Worm (Caenorhabditis elegans) whole organism, young adult: Measurements from ENCODE around the gene Y49F6B.8.

Experiments
- B0019.2 ChIP-seq: fragments of 200-800 bp; sonication (Bioruptor generic); conservative IDR thresholded peaks from 2 replicates; pipeline ENCODE4 v1.3.6; 2022; ENCODE audit warnings: missing genetic modification reagents, missing genetic modification characterization, missing compliant biosample characterization
- B0035.1 ChIP-seq: sonication (generic microtip); optimal IDR thresholded peaks from 2 replicates; lab custom pipeline; 2016; ENCODE audit warnings: missing genetic modification characterization, mild to moderate bottlenecking, missing compliant biosample characterization, missing genotype, missing genetic modification reagents
- B0336.3 ChIP-seq: fragments of 200-800 bp; sonication (Bioruptor generic); IDR thresholded peaks from 2 replicates; pipeline ENCODE4 v1.3.6; 2022; ENCODE audit warnings: missing genetic modification characterization, missing compliant biosample characterization
- C17E4.6 ChIP-seq: fragments of 200-800 bp; sonication (Bioruptor generic); IDR thresholded peaks from 2 replicates; pipeline ENCODE4 v1.3.6; 2022; ENCODE audit warnings: missing genetic modification reagents, missing genetic modification characterization, missing compliant biosample characterization
- F10E7.11 ChIP-seq: sonication (generic microtip); optimal IDR thresholded peaks from 2 replicates; lab custom pipeline; 2017; ENCODE audit warnings: mild to moderate bottlenecking, missing genetic modification characterization, moderate library complexity, missing compliant biosample characterization
- F33H1.4 ChIP-seq: fragments of 200-800 bp; sonication (Bioruptor generic); IDR thresholded peaks from 2 replicates; pipeline ENCODE4 v1.3.6; 2022; ENCODE audit warnings: missing genetic modification reagents, missing genetic modification characterization, missing compliant biosample characterization
- F37B4.10 ChIP-seq: fragments of 200-800 bp; sonication (Bioruptor generic); IDR thresholded peaks from 2 replicates; pipeline ENCODE4 v1.3.6; 2022; ENCODE audit warnings: missing genetic modification characterization, missing compliant biosample characterization
- F57A8.1 ChIP-seq: fragments of 200-800 bp; sonication (Bioruptor generic); optimal IDR thresholded peaks from 2 replicates; lab custom pipeline; 2018; ENCODE audit warnings: mild to moderate bottlenecking, missing genetic modification characterization, moderate library complexity, missing compliant biosample characterization
- K11D2.4 ChIP-seq: fragments of 200-800 bp; sonication (Bioruptor generic); IDR thresholded peaks from 2 replicates; pipeline ENCODE4 v1.3.6; 2022; ENCODE audit warnings: missing genetic modification reagents, missing genetic modification characterization, missing compliant biosample characterization
- T26A5.8 ChIP-seq: sonication (generic microtip); optimal IDR thresholded peaks from 2 replicates; lab custom pipeline; 2016; ENCODE audit warnings: missing genetic modification characterization, missing compliant biosample characterization
- Y53G8AR.9 ChIP-seq: fragments of 200-800 bp; sonication (Bioruptor generic); conservative IDR thresholded peaks from 2 replicates; pipeline ENCODE4 v1.3.6; 2022; ENCODE audit warnings: missing genetic modification reagents, missing genetic modification characterization, missing compliant biosample characterization
- Y67H2A.10 ChIP-seq: fragments of 200-800 bp; sonication (Bioruptor generic); conservative IDR thresholded peaks from 2 replicates; pipeline ENCODE4 v1.3.6; 2022; ENCODE audit warnings: missing genetic modification reagents, missing genetic modification characterization, missing compliant biosample characterization
- Y79H2A.3 ChIP-seq: fragments of 200-800 bp; sonication (Bioruptor generic); conservative IDR thresholded peaks from 2 replicates; pipeline ENCODE4 v1.3.6; 2022; ENCODE audit warnings: missing genetic modification reagents, missing genetic modification characterization, missing compliant biosample characterization
- aptf-3 ChIP-seq: fragments of 200-800 bp; sonication (Bioruptor generic); IDR thresholded peaks from 2 replicates; pipeline ENCODE4 v1.3.6; 2022; ENCODE audit warnings: missing genetic modification characterization, missing compliant biosample characterization
- athp-1 ChIP-seq: sonication (generic microtip); optimal IDR thresholded peaks from 2 replicates; lab custom pipeline; 2017; ENCODE audit warnings: mild to moderate bottlenecking, missing genetic modification characterization, missing compliant biosample characterization
- bed-1 ChIP-seq: fragments of 200-800 bp; sonication (Bioruptor generic); IDR thresholded peaks from 2 replicates; pipeline ENCODE4 v1.3.6; 2022; ENCODE audit warnings: missing genetic modification reagents, missing genetic modification characterization, missing compliant biosample characterization
- ccch-3 ChIP-seq: fragments of 200-800 bp; sonication (Bioruptor generic); optimal IDR thresholded peaks from 2 replicates; lab custom pipeline; 2018; ENCODE audit warnings: mild to moderate bottlenecking, missing genetic modification characterization, missing compliant biosample characterization
- ceh-27 ChIP-seq: fragments of 200-800 bp; sonication (Bioruptor generic); optimal IDR thresholded peaks from 2 replicates; lab custom pipeline; 2018; ENCODE audit warnings: mild to moderate bottlenecking, missing genetic modification characterization, moderate library complexity, missing compliant biosample characterization
- ceh-91 ChIP-seq: fragments of 200-800 bp; sonication (Bioruptor generic); IDR thresholded peaks from 2 replicates; pipeline ENCODE4 v1.3.6; 2022; ENCODE audit warnings: missing genetic modification reagents, missing genetic modification characterization, missing compliant biosample characterization
- chd-7 ChIP-seq: sonication (generic microtip); optimal IDR thresholded peaks from 2 replicates; lab custom pipeline; 2016; ENCODE audit warnings: mild to moderate bottlenecking, missing genetic modification characterization, moderate library complexity, missing compliant biosample characterization
- dpl-1 ChIP-seq: fragments of 150-350 bp; optimal IDR thresholded peaks from 2 replicates; lab custom pipeline; 2014; ENCODE audit warnings: missing biosample characterization, missing genetic modification reagents, missing genetic modification characterization
- ekl-4 ChIP-seq: fragments of 200-800 bp; sonication (Bioruptor generic); IDR thresholded peaks from 2 replicates; pipeline ENCODE4 v1.3.6; 2022; ENCODE audit warnings: missing genetic modification reagents, missing genetic modification characterization, missing compliant biosample characterization
- hlh-26 ChIP-seq: fragments of 200-800 bp; sonication (Bioruptor generic); conservative IDR thresholded peaks from 2 replicates; pipeline ENCODE4 v1.3.6; 2022; ENCODE audit warnings: missing genetic modification reagents, missing genetic modification characterization, missing compliant biosample characterization
- hmg-1.2 ChIP-seq: fragments of 200-800 bp; sonication (Bioruptor generic); IDR thresholded peaks from 2 replicates; pipeline ENCODE4 v1.3.6; 2022; ENCODE audit warnings: missing genetic modification reagents, missing genetic modification characterization, missing compliant biosample characterization
- hrde-1 ChIP-seq: sonication (generic microtip); optimal IDR thresholded peaks from 2 replicates; lab custom pipeline; 2016; ENCODE audit warnings: missing genetic modification characterization, mild to moderate bottlenecking, missing compliant biosample characterization, moderate library complexity, missing genotype, missing genetic modification reagents, borderline replicate concordance
- hsf-1 ChIP-seq: fragments of 200-800 bp; sonication (Bioruptor generic); IDR thresholded peaks from 2 replicates; pipeline ENCODE4 v1.3.6; 2022; ENCODE audit warnings: missing genetic modification reagents, missing genetic modification characterization, missing compliant biosample characterization
- lag-1 ChIP-seq: fragments of 200-800 bp; sonication (Bioruptor generic); IDR thresholded peaks from 2 replicates; pipeline ENCODE4 v1.3.6; 2022; ENCODE audit warnings: missing genetic modification reagents, missing genetic modification characterization, missing compliant biosample characterization
- let-607 ChIP-seq, 2 experiments: fragments of 200-800 bp in 1 of 2; sonication (Bioruptor generic) in 1 of 2; sonication (generic microtip) in 1 of 2; optimal IDR thresholded peaks; 2 replicates each; lab custom pipeline; 2016 to 2018; ENCODE audit warnings: mild to moderate bottlenecking in 2 of 2, missing compliant biosample characterization in 2 of 2, missing genetic modification characterization in 2 of 2, moderate library complexity in 2 of 2, missing genotype in 1 of 2
- madf-6 ChIP-seq: fragments of 200-800 bp; sonication (Bioruptor generic); IDR thresholded peaks from 2 replicates; pipeline ENCODE4 v1.3.6; 2022; ENCODE audit warnings: missing genetic modification reagents, missing genetic modification characterization, missing compliant biosample characterization
- mel-28 ChIP-seq: sonication (generic microtip); optimal IDR thresholded peaks from 2 replicates; lab custom pipeline; 2016; ENCODE audit warnings: borderline replicate concordance, mild to moderate bottlenecking, missing genetic modification characterization, missing compliant biosample characterization
- nfya-1 ChIP-seq: sonication (generic microtip); optimal IDR thresholded peaks from 2 replicates; lab custom pipeline; 2017; ENCODE audit warnings: antibody characterized with exemption, missing compliant biosample characterization, missing genetic modification characterization, borderline replicate concordance; ENCODE audit not compliant: insufficient read depth
- nfya-2 ChIP-seq: fragments of 200-800 bp; sonication (Bioruptor generic); IDR thresholded peaks from 2 replicates; pipeline ENCODE4 v1.3.6; 2022; ENCODE audit warnings: missing genetic modification reagents, missing genetic modification characterization, missing compliant biosample characterization
- nfyb-1 ChIP-seq: fragments of 200-800 bp; sonication (Bioruptor generic); IDR thresholded peaks from 2 replicates; pipeline ENCODE4 v1.3.6; 2022; ENCODE audit warnings: missing genetic modification reagents, missing genetic modification characterization, missing compliant biosample characterization
- nhr-179 ChIP-seq: sonication (generic microtip); optimal IDR thresholded peaks from 2 replicates; lab custom pipeline; 2016; ENCODE audit warnings: mild to moderate bottlenecking, missing genetic modification characterization, missing compliant biosample characterization
- nhr-90 ChIP-seq: sonication (generic microtip); optimal IDR thresholded peaks from 2 replicates; lab custom pipeline; 2016; ENCODE audit warnings: missing genotype, mild to moderate bottlenecking, missing genetic modification characterization, missing compliant biosample characterization
- pbrm-1 ChIP-seq: fragments of 200-800 bp; sonication (Bioruptor generic); IDR thresholded peaks from 2 replicates; pipeline ENCODE4 v1.3.6; 2022; ENCODE audit warnings: missing genetic modification reagents, missing genetic modification characterization, missing compliant biosample characterization
- pha-4 ChIP-seq: fragments of 150-350 bp; sonication (generic microtip); optimal IDR thresholded peaks from 2 replicates; lab custom pipeline; 2014; ENCODE audit warnings: missing biosample characterization, missing genetic modification reagents, missing genetic modification characterization
- rpc-1 ChIP-seq, 2 experiments: fragments of 150-350 bp in 1 of 2; sonication (generic microtip) in 1 of 2; optimal IDR thresholded peaks; 2 replicates each; lab custom pipeline; 2014 to 2018; ENCODE audit warnings: missing biosample characterization in 1 of 2, missing genetic modification characterization in 1 of 2, missing genetic modification reagents in 1 of 2, missing genotype in 1 of 2
- snpc-1.3 ChIP-seq: sonication (generic microtip); optimal IDR thresholded peaks from 2 replicates; lab custom pipeline; 2017; ENCODE audit warnings: missing genetic modification characterization, mild to moderate bottlenecking, missing compliant biosample characterization, antibody characterized with exemption, moderate library complexity, missing genotype, missing genetic modification reagents; ENCODE audit not compliant: insufficient read depth
- sptf-2 ChIP-seq: fragments of 200-800 bp; sonication (Bioruptor generic); optimal IDR thresholded peaks from 2 replicates; lab custom pipeline; 2018; ENCODE audit warnings: mild to moderate bottlenecking, missing genetic modification characterization, missing compliant biosample characterization
- tbx-9 ChIP-seq: sonication (generic microtip); optimal IDR thresholded peaks from 2 replicates; lab custom pipeline; 2016; ENCODE audit warnings: borderline replicate concordance, missing genetic modification characterization, inconsistent platforms, missing compliant biosample characterization
- unc-130 ChIP-seq: sonication (generic microtip); optimal IDR thresholded peaks from 2 replicates; lab custom pipeline; 2016; ENCODE audit warnings: missing genetic modification reagents, missing genetic modification characterization, missing compliant biosample characterization
- zfh-2 ChIP-seq: fragments of 200-800 bp; sonication (Bioruptor generic); conservative IDR thresholded peaks from 2 replicates; pipeline ENCODE4 v1.3.6; 2022; ENCODE audit warnings: missing genetic modification reagents, missing genetic modification characterization, missing compliant biosample characterization
- ztf-22 ChIP-seq: fragments of 200-800 bp; sonication (Bioruptor generic); optimal IDR thresholded peaks from 2 replicates; lab custom pipeline; 2018; ENCODE audit warnings: mild to moderate bottlenecking, missing genetic modification characterization, moderate library complexity, missing compliant biosample characterization
- ztf-3 ChIP-seq: fragments of 200-800 bp; sonication (Bioruptor generic); optimal IDR thresholded peaks from 2 replicates; lab custom pipeline; 2018; ENCODE audit warnings: mild to moderate bottlenecking, missing genetic modification characterization, missing compliant biosample characterization

The Y49F6B.8 gene

ce11 chrII:3520988-3521850 lies 39.7 kb upstream of the Y49F6B.8 start, which contains the start of gene W09G10.9 (continued):
- 0 out of 2 replicates have a peak, but pooled peaks have one; percentile 41 for TF ChIP-seq C17E4.6 (GFP tag; lab: Robert Waterston, UW)
- TF ChIP-seq lag-1 = no peak
- peak; percentile 49; the same call in 1 of the 2 replicates for TF ChIP-seq B0336.3
- TF ChIP-seq B0035.1 (tag; lab: Kevin White, UChicago) = peak; percentile 18
- TF ChIP-seq tbx-9 (tag; lab: Kevin White, UChicago) = no peak
- TF ChIP-seq F57A8.1 (GFP tag; lab: Kevin White, UChicago) = no peak
- TF ChIP-seq aptf-3 (GFP tag; lab: Robert Waterston, UW) = no peak
- no peak for TF ChIP-seq unc-130
- no peak for TF ChIP-seq dpl-1 (GFP tag; lab: Kevin White, UChicago)
- TF ChIP-seq bed-1 (GFP tag; lab: Robert Waterston, UW) = no peak
- no peak for TF ChIP-seq T26A5.8
- TF ChIP-seq hmg-1.2 (GFP tag; lab: Robert Waterston, UW) = peak; percentile 93
- TF ChIP-seq pbrm-1 (GFP tag; lab: Robert Waterston, UW) = peak; percentile 91
- TF ChIP-seq let-607 (tag; optimal IDR thresholded peaks at IDR 0.05; lab: Kevin White, UChicago) = no peak
- TF ChIP-seq Y79H2A.3 (GFP tag; lab: Robert Waterston, UW) = 0 out of 2 replicates have a peak, but pooled peaks have one; percentile 65
- no peak for TF ChIP-seq ztf-3 (GFP tag; lab: Kevin White, UChicago)
- TF ChIP-seq ccch-3 (GFP tag; lab: Kevin White, UChicago) = no peak
- TF ChIP-seq mel-28 = no peak
- TF ChIP-seq hlh-26 = no peak
- TF ChIP-seq zfh-2 (GFP tag; lab: Robert Waterston, UW) = peak; percentile 82
- no peak for TF ChIP-seq nhr-179 (tag; lab: Kevin White, UChicago)
- peak; percentile 14 for TF ChIP-seq chd-7 (tag; lab: Kevin White, UChicago)
- peak; percentile 90 for TF ChIP-seq nfyb-1 (GFP tag; lab: Robert Waterston, UW)
- TF ChIP-seq ztf-22 = no peak
- no peak for TF ChIP-seq ceh-91
- peak; percentile 84 for TF ChIP-seq K11D2.4
- TF ChIP-seq B0019.2 (GFP tag; lab: Robert Waterston, UW) = peak; percentile 70; the same call in 1 of the 2 replicates
- TF ChIP-seq F37B4.10 (GFP tag; lab: Robert Waterston, UW) = no peak
- peak; percentile 9 for TF ChIP-seq athp-1
- TF ChIP-seq nfya-1 (tag; lab: Kevin White, UChicago) = no peak
- peak; percentile 73 for TF ChIP-seq madf-6 (GFP tag; lab: Robert Waterston, UW)
- no peak for TF ChIP-seq Y67H2A.10 (GFP tag; lab: Robert Waterston, UW)
- no peak for TF ChIP-seq F10E7.11
- TF ChIP-seq sptf-2 (GFP tag; lab: Kevin White, UChicago) = no peak
- TF ChIP-seq F33H1.4 (GFP tag; lab: Robert Waterston, UW) = peak; percentile 61
- peak; percentile 68 for TF ChIP-seq rpc-1 (optimal IDR thresholded peaks at IDR 0.05; lab: Kevin White, UChicago)
- TF ChIP-seq rpc-1 (tag; optimal IDR thresholded peaks at IDR 0.05; lab: Kevin White, UChicago) = peak; percentile 73
- TF ChIP-seq pha-4 = no peak
- peak; percentile 52 for TF ChIP-seq snpc-1.3 (tag; lab: Kevin White, UChicago)
- TF ChIP-seq hrde-1 = peak; percentile 4
- TF ChIP-seq nfya-2 = no peak
- no peak for TF ChIP-seq Y53G8AR.9 (GFP tag; lab: Robert Waterston, UW)
- TF ChIP-seq hsf-1 = no peak
- peak; percentile 74 for TF ChIP-seq ceh-27
- peak; percentile 44 for TF ChIP-seq nhr-90 (tag; lab: Kevin White, UChicago)
- peak; percentile 75 for TF ChIP-seq ekl-4
